Fruit fly (Drosophila melanogaster) whole organism, embryonic: Measurements from ENCODE around the gene CG10286.

Source experiments
- Atf3 ChIP-seq: fragments of 200-800 bp; sonication (Bioruptor generic); optimal IDR thresholded peaks from 3 replicates; lab custom pipeline; 2016; ENCODE audit warnings: missing biosample characterization, missing genetic modification characterization
- B-H2 ChIP-seq: fragments of 200-800 bp; sonication (Bioruptor generic); optimal IDR thresholded peaks from 2 replicates; lab custom pipeline; 2018; ENCODE audit warnings: missing biosample characterization, mild to moderate bottlenecking, missing genetic modification characterization
- Blimp-1 ChIP-seq: fragments of 200-800 bp; sonication (Bioruptor generic); optimal IDR thresholded peaks from 3 replicates; lab custom pipeline; 2018; ENCODE audit warnings: missing biosample characterization, missing genetic modification characterization, mild to moderate bottlenecking, moderate library complexity, missing genetic modification reagents
- BtbVII ChIP-seq: fragments of 200-800 bp; sonication (Bioruptor generic); optimal IDR thresholded peaks from 3 replicates; lab custom pipeline; 2017; ENCODE audit warnings: missing biosample characterization, mild to moderate bottlenecking, missing genetic modification characterization
- CG12236 ChIP-seq: fragments of 200-800 bp; sonication (Bioruptor generic); optimal IDR thresholded peaks from 2 replicates; lab custom pipeline; 2016; ENCODE audit warnings: missing biosample characterization, missing genetic modification characterization
- CG12744 ChIP-seq: fragments of 200-800 bp; sonication (Bioruptor generic); optimal IDR thresholded peaks from 2 replicates; lab custom pipeline; 2016; ENCODE audit warnings: missing biosample characterization, missing genetic modification characterization
- CG13296 ChIP-seq: fragments of 200-800 bp; sonication (Bioruptor generic); optimal IDR thresholded peaks from 3 replicates; lab custom pipeline; 2018; ENCODE audit warnings: missing biosample characterization, mild to moderate bottlenecking, missing genetic modification characterization
- CG14014 ChIP-seq: fragments of 200-800 bp; sonication (Bioruptor generic); IDR thresholded peaks from 2 replicates; pipeline ENCODE4 v1.3.6; 2022; ENCODE audit warnings: missing biosample characterization, missing genetic modification characterization
- CG14050 ChIP-seq: fragments of 200-800 bp; sonication (Bioruptor generic); IDR thresholded peaks from 3 replicates; pipeline ENCODE4 v1.3.6; 2022; ENCODE audit warnings: missing biosample characterization, missing genetic modification characterization
- CG14965 ChIP-seq: fragments of 200-800 bp; sonication (Bioruptor generic); optimal IDR thresholded peaks from 2 replicates; lab custom pipeline; 2016; ENCODE audit warnings: missing biosample characterization, missing genetic modification characterization, borderline replicate concordance
- CG16813 ChIP-seq: fragments of 200-800 bp; sonication (Bioruptor generic); IDR thresholded peaks from 3 replicates; pipeline ENCODE4 v1.3.6; 2022; ENCODE audit warnings: missing biosample characterization, missing genetic modification characterization; ENCODE audit not compliant: partially characterized antibody
- CG17359 ChIP-seq: fragments of 200-800 bp; sonication (Bioruptor generic); optimal IDR thresholded peaks from 3 replicates; lab custom pipeline; 2018; ENCODE audit warnings: missing biosample characterization, mild to moderate bottlenecking, missing genetic modification characterization, moderate library complexity
- CG1792 ChIP-seq: fragments of 200-800 bp; sonication (Bioruptor generic); optimal IDR thresholded peaks from 2 replicates; lab custom pipeline; 2016; ENCODE audit warnings: missing biosample characterization, missing genetic modification characterization
- CG33557 ChIP-seq: fragments of 200-800 bp; sonication (Bioruptor generic); optimal IDR thresholded peaks from 2 replicates; lab custom pipeline; 2019; ENCODE audit warnings: missing biosample characterization, mild to moderate bottlenecking, missing genetic modification characterization, moderate library complexity
- CG34422 ChIP-seq: fragments of 200-800 bp; sonication (Bioruptor generic); IDR thresholded peaks from 3 replicates; pipeline ENCODE4 v1.3.6; 2022; ENCODE audit warnings: missing biosample characterization, missing genetic modification characterization
- CG4328 ChIP-seq: fragments of 200-800 bp; sonication (Bioruptor generic); optimal IDR thresholded peaks from 3 replicates; lab custom pipeline; 2017; ENCODE audit warnings: missing biosample characterization, missing genetic modification reagents, missing genetic modification characterization
- CG43689 ChIP-seq: fragments of 200-800 bp; sonication (Bioruptor generic); IDR thresholded peaks from 2 replicates; pipeline ENCODE4 v1.3.6; 2022; ENCODE audit warnings: missing biosample characterization, missing genetic modification characterization
- CG5953 ChIP-seq: fragments of 200-800 bp; sonication (Bioruptor generic); IDR thresholded peaks from 2 replicates; pipeline ENCODE4 v1.3.6; 2022; ENCODE audit warnings: missing biosample characterization, missing genetic modification characterization
- CG7271 ChIP-seq: fragments of 200-800 bp; sonication (Bioruptor generic); optimal IDR thresholded peaks from 2 replicates; lab custom pipeline; 2018; ENCODE audit warnings: missing biosample characterization, mild to moderate bottlenecking, missing genetic modification characterization, moderate library complexity
- CG7745 ChIP-seq: fragments of 200-800 bp; sonication (Bioruptor generic); optimal IDR thresholded peaks from 2 replicates; lab custom pipeline; 2018; ENCODE audit warnings: missing biosample characterization, mild to moderate bottlenecking, missing genetic modification characterization, moderate library complexity
- Gug ChIP-seq: fragments of 200-800 bp; sonication (Bioruptor generic); IDR thresholded peaks from 4 replicates; pipeline ENCODE4 v1.3.6; 2022; ENCODE audit warnings: missing biosample characterization, missing genetic modification characterization
- Hr3 ChIP-seq: fragments of 200-800 bp; sonication (Bioruptor generic); optimal IDR thresholded peaks from 3 replicates; lab custom pipeline; 2016; ENCODE audit warnings: missing biosample characterization, missing genetic modification characterization
- Lhr ChIP-seq: fragments of 200-800 bp; sonication (Bioruptor generic); optimal IDR thresholded peaks from 3 replicates; lab custom pipeline; 2017; ENCODE audit warnings: mild to moderate bottlenecking, missing biosample characterization, missing genetic modification reagents, missing genetic modification characterization
- NFAT ChIP-seq: fragments of 200-800 bp; sonication (Bioruptor generic); IDR thresholded peaks from 2 replicates; pipeline ENCODE4 v1.3.6; 2022; ENCODE audit warnings: missing biosample characterization, missing genetic modification characterization
- NK7.1 ChIP-seq: fragments of 200-800 bp; sonication (Bioruptor generic); optimal IDR thresholded peaks from 3 replicates; lab custom pipeline; 2016; ENCODE audit warnings: missing biosample characterization, missing genetic modification characterization
- Sry-δ ChIP-seq: fragments of 200-800 bp; sonication (Bioruptor generic); optimal IDR thresholded peaks from 2 replicates; lab custom pipeline; 2016; ENCODE audit warnings: missing biosample characterization, missing genetic modification characterization
- abd-A ChIP-seq: fragments of 200-800 bp; sonication (Bioruptor generic); optimal IDR thresholded peaks from 3 replicates; lab custom pipeline; 2019; ENCODE audit warnings: missing biosample characterization, mild to moderate bottlenecking, missing genetic modification characterization, moderate library complexity
- ac ChIP-seq: fragments of 200-800 bp; sonication (Bioruptor generic); optimal IDR thresholded peaks from 3 replicates; lab custom pipeline; 2017; ENCODE audit warnings: missing biosample characterization, mild to moderate bottlenecking, missing genetic modification characterization
- ase ChIP-seq: fragments of 200-800 bp; sonication (Bioruptor generic); IDR thresholded peaks from 3 replicates; pipeline ENCODE4 v1.3.6; 2022; ENCODE audit warnings: missing biosample characterization, missing genetic modification characterization
- bcd ChIP-seq: fragments of 200-800 bp; sonication (Bioruptor generic); optimal IDR thresholded peaks from 2 replicates; lab custom pipeline; 2017; ENCODE audit warnings: missing biosample characterization, mild to moderate bottlenecking, missing genetic modification characterization
- cad ChIP-seq: fragments of >200 bp; optimal IDR thresholded peaks from 2 replicates; lab custom pipeline; 2017; ENCODE audit warnings: missing biosample characterization, missing genetic modification characterization
- cas ChIP-seq: fragments of 200-800 bp; sonication (Bioruptor generic); IDR thresholded peaks from 2 replicates; pipeline ENCODE4 v1.3.6; 2022; ENCODE audit warnings: missing biosample characterization, missing genetic modification characterization
- ci ChIP-seq: fragments of 200-800 bp; sonication (Bioruptor generic); IDR thresholded peaks from 3 replicates; pipeline ENCODE4 v1.3.6; 2022; ENCODE audit warnings: missing biosample characterization, missing genetic modification characterization
- corto ChIP-seq: fragments of 200-800 bp; sonication (Bioruptor generic); optimal IDR thresholded peaks from 2 replicates; lab custom pipeline; 2016; ENCODE audit warnings: missing biosample characterization, mild to moderate bottlenecking, missing genetic modification characterization, moderate library complexity
- disco-r ChIP-seq: fragments of 200-800 bp; sonication (Bioruptor generic); optimal IDR thresholded peaks from 2 replicates; lab custom pipeline; 2016; ENCODE audit warnings: missing biosample characterization, missing genetic modification characterization
- fd102C ChIP-seq: fragments of 200-800 bp; sonication (Bioruptor generic); optimal IDR thresholded peaks from 2 replicates; lab custom pipeline; 2018; ENCODE audit warnings: missing biosample characterization, mild to moderate bottlenecking, missing genetic modification characterization, moderate library complexity
- h ChIP-seq: fragments of >200 bp; optimal IDR thresholded peaks from 2 replicates; lab custom pipeline; 2017
- ind ChIP-seq: fragments of 200-800 bp; sonication (Bioruptor generic); optimal IDR thresholded peaks from 3 replicates; lab custom pipeline; 2016; ENCODE audit warnings: missing biosample characterization, missing genetic modification characterization
- ken ChIP-seq: fragments of 200-800 bp; sonication (Bioruptor generic); IDR thresholded peaks from 3 replicates; pipeline ENCODE4 v1.3.6; 2022; ENCODE audit warnings: missing biosample characterization, missing genetic modification characterization
- knrl ChIP-seq: fragments of 200-800 bp; sonication (Bioruptor generic); IDR thresholded peaks from 3 replicates; pipeline ENCODE4 v1.3.6; 2022; ENCODE audit warnings: missing biosample characterization, missing genetic modification characterization; ENCODE audit not compliant: partially characterized antibody
- nerfin-2 ChIP-seq: fragments of 200-800 bp; sonication (Bioruptor generic); IDR thresholded peaks from 2 replicates; pipeline ENCODE4 v1.3.6; 2022; ENCODE audit warnings: missing biosample characterization, missing genetic modification characterization; ENCODE audit not compliant: partially characterized antibody
- oc ChIP-seq: fragments of 200-800 bp; sonication (Bioruptor generic); optimal IDR thresholded peaks from 2 replicates; lab custom pipeline; 2018; ENCODE audit warnings: missing biosample characterization, mild to moderate bottlenecking, missing genetic modification characterization, moderate library complexity
- sc ChIP-seq, 3 experiments: fragments of >200 bp in 2 of 3; fragments of 200-800 bp in 1 of 3; sonication (Bioruptor generic) in 1 of 3; optimal IDR thresholded peaks; 2 replicates in 2 of 3; 3 replicates in 1 of 3; lab custom pipeline; 2017; ENCODE audit warnings: mild to moderate bottlenecking in 1 of 3, missing biosample characterization in 1 of 3, missing genetic modification characterization in 1 of 3, missing genetic modification reagents in 1 of 3
- slou ChIP-seq: fragments of 200-800 bp; sonication (Bioruptor generic); optimal IDR thresholded peaks from 3 replicates; lab custom pipeline; 2016; ENCODE audit warnings: missing biosample characterization, missing genetic modification characterization
- sqz ChIP-seq: fragments of 200-800 bp; sonication (Bioruptor generic); optimal IDR thresholded peaks from 3 replicates; lab custom pipeline; 2018; ENCODE audit warnings: missing biosample characterization, mild to moderate bottlenecking, missing genetic modification characterization
- trh ChIP-seq: fragments of 200-800 bp; sonication (Bioruptor generic); optimal IDR thresholded peaks from 2 replicates; lab custom pipeline; 2016; ENCODE audit warnings: missing biosample characterization, missing genetic modification characterization
- twi ChIP-seq: fragments of 200-800 bp; optimal IDR thresholded peaks from 2 replicates; lab custom pipeline; 2019; ENCODE audit warnings: missing biosample characterization, mild to moderate bottlenecking, missing genetic modification characterization, moderate library complexity
- unpg ChIP-seq: fragments of 200-800 bp; sonication (Bioruptor generic); optimal IDR thresholded peaks from 3 replicates; lab custom pipeline; 2018; ENCODE audit warnings: missing biosample characterization, mild to moderate bottlenecking, missing genetic modification characterization, moderate library complexity
- yki ChIP-seq: fragments of >200 bp; optimal IDR thresholded peaks from 3 replicates; lab custom pipeline; 2018

CG10286 gene

dm6 chr3R:6353624-6354352 is 15.0 kb upstream of the CG10286 start (continued):
- TF ChIP-seq Atf3 (GFP tag; lab: Kevin White, UChicago) (peak; percentile 41), ase (GFP tag; lab: Robert Waterston, UW) (0 out of 3 replicates have a peak, but pooled peaks have one; percentile 22), ac (no peak), sc (optimal IDR thresholded peaks at IDR 0.05; lab: Kevin White, UChicago) (no peak), sc (GFP tag; optimal IDR thresholded peaks at IDR 0.05; lab: Kevin White, UChicago) (peak; percentile 82), ind (peak; percentile 77), B-H2 (GFP tag; lab: Kevin White, UChicago) (no peak), NK7.1 (peak; percentile 41), CG13296 (GFP tag; lab: Kevin White, UChicago) (no peak), CG7271 (tag; lab: Kevin White, UChicago) (no peak), CG14050 (peak; percentile 59; the same call in 1 of the 3 replicates), CG17359 (peak; percentile 80), Lhr (GFP tag; lab: Kevin White, UChicago) (peak; percentile 30), h (lab: Kevin White, UChicago) (no peak), bcd (GFP tag; lab: Kevin White, UChicago) (peak; percentile 84), ken (GFP tag; lab: Robert Waterston, UW) (peak; percentile 21; the same call in 1 of the 3 replicates), CG12236 (GFP tag; lab: Kevin White, UChicago) (peak; percentile 65), CG1792 (GFP tag; lab: Kevin White, UChicago) (peak; percentile 60), ci (GFP tag; lab: Robert Waterston, UW) (peak; percentile 55; the same call in 1 of the 3 replicates), BtbVII (peak; percentile 83), CG14965 (no peak), CG34422 (GFP tag; lab: Robert Waterston, UW) (0 out of 3 replicates have a peak, but pooled peaks have one; percentile 23), CG7745 (tag; lab: Kevin White, UChicago) (no peak), yki (lab: Kevin White, UChicago) (no peak), knrl (GFP tag; lab: Robert Waterston, UW) (no peak), NFAT (GFP tag; lab: Robert Waterston, UW) (no peak), cad (GFP tag; lab: Kevin White, UChicago) (no peak), trh (GFP tag; lab: Kevin White, UChicago) (peak; percentile 31), cas (no peak), nerfin-2 (0 out of 2 replicates have a peak, but pooled peaks have one; percentile 34), disco-r (GFP tag; lab: Kevin White, UChicago) (peak; percentile 64), CG12744 (no peak), sqz (GFP tag; lab: Kevin White, UChicago) (no peak), oc (tag; lab: Kevin White, UChicago) (no peak), twi (tag; lab: Kevin White, UChicago) (no peak), abd-A (tag; lab: Kevin White, UChicago) (no peak), corto (no peak), CG4328 (GFP tag; lab: Kevin White, UChicago) (no peak), CG33557 (no peak), fd102C (GFP tag; lab: Kevin White, UChicago) (no peak), CG43689 (GFP tag; lab: Robert Waterston, UW) (no peak), Sry-δ (GFP tag; lab: Kevin White, UChicago) (peak; percentile 17), Hr3 (GFP tag; lab: Kevin White, UChicago) (peak; percentile 77), CG14014 (peak; percentile 29; the same call in 1 of the 2 replicates), unpg (no peak), CG5953 (GFP tag; lab: Robert Waterston, UW) (peak; percentile 58), Blimp-1 (no peak), Gug (GFP tag; lab: Robert Waterston, UW) (peak; percentile 18; the same call in 1 of the 4 replicates), CG16813 (GFP tag; lab: Robert Waterston, UW) (no peak), slou (GFP tag; lab: Kevin White, UChicago) (peak; percentile 14)
